Worm (Caenorhabditis elegans) whole organism, early embryonic: Measurements from ENCODE around the gene fbxc-43.

Experiments used
- B0310.2 ChIP-seq: sonication (generic microtip); optimal IDR thresholded peaks from 2 replicates; lab custom pipeline; 2016; ENCODE audit warnings: mild to moderate bottlenecking, missing genetic modification characterization, missing compliant biosample characterization
- ama-1 ChIP-seq: fragments of 150-350 bp; optimal IDR thresholded peaks from 2 replicates; lab custom pipeline; 2014
- ets-7 ChIP-seq: sonication (generic microtip); optimal IDR thresholded peaks from 2 replicates; lab custom pipeline; 2016; ENCODE audit warnings: missing genotype, missing genetic modification characterization, missing compliant biosample characterization
- flt-1 ChIP-seq: fragments of 200-800 bp; sonication (Bioruptor generic); IDR thresholded peaks from 2 replicates; pipeline ENCODE4 v1.3.6; 2022; ENCODE audit warnings: missing genetic modification characterization, missing compliant biosample characterization
- sea-1 ChIP-seq: fragments of 200-800 bp; sonication (Bioruptor generic); conservative IDR thresholded peaks from 2 replicates; pipeline ENCODE4 v1.3.6; 2022; ENCODE audit warnings: missing genetic modification characterization, missing compliant biosample characterization
- tbx-11 ChIP-seq: fragments of 200-800 bp; sonication (Bioruptor generic); IDR thresholded peaks from 2 replicates; pipeline ENCODE4 v1.3.6; 2022; ENCODE audit warnings: missing genetic modification characterization, missing compliant biosample characterization
- tbx-37 ChIP-seq: fragments of 200-800 bp; sonication (Bioruptor generic); conservative IDR thresholded peaks from 2 replicates; pipeline ENCODE4 v1.3.6; 2022; ENCODE audit warnings: missing genetic modification reagents, missing genetic modification characterization, missing compliant biosample characterization

DNA sequence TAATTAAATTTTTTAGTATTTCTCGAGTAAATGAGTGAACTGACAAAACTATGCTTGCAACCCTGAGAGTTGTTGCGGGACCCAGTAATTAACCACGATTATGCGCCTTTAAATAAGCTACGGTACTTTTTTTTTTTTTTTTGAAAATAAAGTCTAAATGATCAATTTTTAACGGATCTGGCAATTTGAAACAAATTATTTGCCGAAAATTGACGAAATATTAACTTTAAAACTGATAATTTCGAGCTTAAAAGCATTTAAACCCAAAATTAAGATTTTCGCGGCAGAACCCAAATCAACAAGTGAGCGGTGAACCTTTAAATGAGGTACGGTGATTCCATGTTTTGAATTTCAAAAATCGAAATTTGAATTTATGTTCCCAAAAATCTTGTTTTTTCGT lies 13.3 kb downstream of the fbxc-43 start:
- no peak for TF ChIP-seq ama-1 (lab: Kevin White, UChicago)
- TF ChIP-seq ets-7 (tag; lab: Kevin White, UChicago), result no peak
- no peak for TF ChIP-seq tbx-37 (GFP tag; lab: Robert Waterston, UW)
- no peak for TF ChIP-seq sea-1 (GFP tag; lab: Robert Waterston, UW)
- no peak for TF ChIP-seq flt-1 (GFP tag; lab: Robert Waterston, UW)
- no peak for TF ChIP-seq B0310.2 (tag; lab: Kevin White, UChicago)
- no peak for TF ChIP-seq tbx-11 (GFP tag; lab: Robert Waterston, UW)
